Worm (Caenorhabditis elegans) whole organism, L1 larva: Measurements from ENCODE around the gene syf-2.

Experiments used
- C16A3.4 ChIP-seq: fragments of 150-350 bp; optimal IDR thresholded peaks from 2 replicates; lab custom pipeline; 2014; ENCODE audit warnings: missing biosample characterization, missing genetic modification characterization
- F16B12.6 ChIP-seq: fragments of 150-350 bp; optimal IDR thresholded peaks from 2 replicates; lab custom pipeline; 2014; ENCODE audit warnings: missing biosample characterization, missing genetic modification characterization
- Y116A8C.19 ChIP-seq: sonication (generic microtip); optimal IDR thresholded peaks from 2 replicates; lab custom pipeline; 2016; ENCODE audit warnings: missing compliant biosample characterization, missing genetic modification characterization, borderline replicate concordance
- alr-1 ChIP-seq: fragments of 200-800 bp; sonication (Bioruptor generic); optimal IDR thresholded peaks from 2 replicates; lab custom pipeline; 2018; ENCODE audit warnings: borderline replicate concordance, mild to moderate bottlenecking, missing genetic modification characterization, missing compliant biosample characterization
- aly-2 ChIP-seq: fragments of 150-350 bp; optimal IDR thresholded peaks from 2 replicates; lab custom pipeline; 2014; ENCODE audit warnings: missing biosample characterization, missing genetic modification characterization
- blmp-1 ChIP-seq: fragments of 150-350 bp; optimal IDR thresholded peaks from 2 replicates; lab custom pipeline; 2014; ENCODE audit warnings: missing biosample characterization, missing genetic modification characterization
- ceh-63 ChIP-seq: fragments of 200-800 bp; sonication (Bioruptor generic); optimal IDR thresholded peaks from 2 replicates; lab custom pipeline; 2018; ENCODE audit warnings: mild to moderate bottlenecking, missing genetic modification characterization, missing compliant biosample characterization
- ceh-82 ChIP-seq, 3 experiments: fragments of 150-350 bp in 1 of 3; sonication (generic microtip) in 2 of 3; optimal IDR thresholded peaks; 2 replicates each; lab custom pipeline; 2014 to 2017; ENCODE audit warnings: missing biosample characterization in 3 of 3, missing genetic modification characterization in 3 of 3
- dpl-1 ChIP-seq, 3 experiments: fragments of 150-350 bp in 2 of 3; sonication (generic microtip) in 1 of 3; optimal IDR thresholded peaks; 2 replicates each; lab custom pipeline; 2014 to 2017; ENCODE audit warnings: missing biosample characterization in 3 of 3, missing genetic modification characterization in 3 of 3, missing genetic modification reagents in 3 of 3
- efl-1 ChIP-seq, 4 experiments: fragments of 150-350 bp; optimal IDR thresholded peaks in 3 of 4; peaks in 1 of 4; 1 replicate in 1 of 4; 2 replicates in 3 of 4; lab custom pipeline; 2014; ENCODE audit warnings: missing biosample characterization in 2 of 4, missing genetic modification characterization in 2 of 4, missing genetic modification reagents in 2 of 4
- egl-27 ChIP-seq, 2 experiments: fragments of 150-350 bp in 1 of 2; sonication (generic microtip); optimal IDR thresholded peaks; 3 replicates each; lab custom pipeline; 2017 to 2018; ENCODE audit warnings: missing biosample characterization in 2 of 2, missing genetic modification characterization in 2 of 2, missing genetic modification reagents in 2 of 2
- elt-2 ChIP-seq: sonication (generic microtip); optimal IDR thresholded peaks from 2 replicates; lab custom pipeline; 2016; ENCODE audit warnings: missing genetic modification characterization, mild to moderate bottlenecking, inconsistent platforms, missing compliant biosample characterization, missing genetic modification reagents
- elt-3 ChIP-seq, 6 experiments: fragments of 150-350 bp in 1 of 6; sonication (generic microtip); optimal IDR thresholded peaks; 2 replicates each; lab custom pipeline; 2017 to 2018; ENCODE audit warnings: missing biosample characterization in 6 of 6, missing genetic modification characterization in 6 of 6, inconsistent platforms in 1 of 6
- fkh-10 ChIP-seq: sonication (generic microtip); optimal IDR thresholded peaks from 2 replicates; lab custom pipeline; 2017; ENCODE audit warnings: missing biosample characterization, missing genetic modification reagents, missing genetic modification characterization
- fkh-8 ChIP-seq: sonication (generic microtip); optimal IDR thresholded peaks from 2 replicates; lab custom pipeline; 2016; ENCODE audit warnings: mild to moderate bottlenecking, missing genetic modification characterization, missing compliant biosample characterization
- fos-1 ChIP-seq: fragments of 150-350 bp; optimal IDR thresholded peaks from 2 replicates; lab custom pipeline; 2014; ENCODE audit warnings: missing biosample characterization, missing genetic modification characterization
- hlh-17 ChIP-seq: fragments of 200-800 bp; sonication (Bioruptor generic); optimal IDR thresholded peaks from 2 replicates; lab custom pipeline; 2018; ENCODE audit warnings: missing genetic modification characterization, mild to moderate bottlenecking, missing compliant biosample characterization, moderate library complexity, borderline replicate concordance
- hlh-4 ChIP-seq: sonication (generic microtip); optimal IDR thresholded peaks from 2 replicates; lab custom pipeline; 2016; ENCODE audit warnings: mild to moderate bottlenecking, missing genetic modification characterization, missing compliant biosample characterization
- isw-1 ChIP-seq: fragments of 200-800 bp; sonication (Bioruptor generic); IDR thresholded peaks from 2 replicates; pipeline ENCODE4 v1.3.6; 2022; ENCODE audit warnings: missing genetic modification characterization, missing compliant biosample characterization
- jun-1 ChIP-seq: fragments of 150-350 bp; optimal IDR thresholded peaks from 2 replicates; lab custom pipeline; 2014; ENCODE audit warnings: missing biosample characterization, missing genetic modification reagents, missing genetic modification characterization
- lin-14 ChIP-seq: fragments of 200-800 bp; sonication (Bioruptor generic); optimal IDR thresholded peaks from 2 replicates; lab custom pipeline; 2018; ENCODE audit warnings: mild to moderate bottlenecking, missing genetic modification characterization, moderate library complexity, missing compliant biosample characterization
- lin-15B ChIP-seq: fragments of 150-350 bp; sonication (generic microtip); optimal IDR thresholded peaks from 3 replicates; lab custom pipeline; 2014; ENCODE audit warnings: missing biosample characterization, missing genetic modification characterization
- lin-35 ChIP-seq, 2 experiments: fragments of 150-350 bp; optimal IDR thresholded peaks; 2 replicates each; lab custom pipeline; 2014; ENCODE audit warnings: missing biosample characterization in 2 of 2, missing genetic modification characterization in 2 of 2, missing genetic modification reagents in 2 of 2
- lir-3 ChIP-seq: sonication (generic microtip); optimal IDR thresholded peaks from 2 replicates; lab custom pipeline; 2016; ENCODE audit warnings: mild to moderate bottlenecking, missing genetic modification characterization, moderate library complexity, missing compliant biosample characterization; ENCODE audit not compliant: poor library complexity
- lsy-2 ChIP-seq, 2 experiments: fragments of 150-350 bp; optimal IDR thresholded peaks; 2 replicates each; lab custom pipeline; 2014; ENCODE audit warnings: missing biosample characterization in 2 of 2, missing genetic modification characterization in 2 of 2
- mdl-1 ChIP-seq, 2 experiments: fragments of 150-350 bp; optimal IDR thresholded peaks; 2 replicates each; lab custom pipeline; 2014 to 2017; ENCODE audit warnings: missing biosample characterization in 2 of 2, missing genetic modification characterization in 2 of 2, inconsistent platforms in 1 of 2
- mep-1 ChIP-seq: fragments of 150-350 bp; optimal IDR thresholded peaks from 2 replicates; lab custom pipeline; 2014; ENCODE audit warnings: missing biosample characterization, missing genetic modification characterization
- nhr-20 ChIP-seq: sonication (generic microtip); optimal IDR thresholded peaks from 2 replicates; lab custom pipeline; 2016; ENCODE audit warnings: mild to moderate bottlenecking, missing genetic modification characterization, missing compliant biosample characterization
- nhr-71 ChIP-seq: sonication (generic microtip); optimal IDR thresholded peaks from 2 replicates; lab custom pipeline; 2016; ENCODE audit warnings: mild to moderate bottlenecking, missing genetic modification characterization, moderate library complexity, missing compliant biosample characterization
- nhr-77 ChIP-seq: fragments of 150-350 bp; optimal IDR thresholded peaks from 2 replicates; lab custom pipeline; 2014; ENCODE audit warnings: missing biosample characterization, missing genetic modification characterization
- nhr-84 ChIP-seq: sonication (generic microtip); optimal IDR thresholded peaks from 2 replicates; lab custom pipeline; 2017; ENCODE audit warnings: missing biosample characterization, missing genetic modification characterization
- nhr-85 ChIP-seq: sonication (generic microtip); peaks from one replicate; lab custom pipeline; 2016; ENCODE audit warnings: missing genetic modification characterization, inconsistent platforms, missing compliant biosample characterization
- nhr-90 ChIP-seq: sonication (generic microtip); optimal IDR thresholded peaks from 2 replicates; lab custom pipeline; 2016; ENCODE audit warnings: mild to moderate bottlenecking, missing genetic modification characterization, missing compliant biosample characterization; ENCODE audit not compliant: poor library complexity
- skn-1 ChIP-seq: fragments of 150-350 bp; optimal IDR thresholded peaks from 2 replicates; lab custom pipeline; 2014; ENCODE audit warnings: missing biosample characterization, missing genetic modification characterization
- swsn-7 ChIP-seq: sonication (generic microtip); optimal IDR thresholded peaks from 2 replicates; lab custom pipeline; 2016; ENCODE audit warnings: missing genetic modification characterization, missing compliant biosample characterization
- unc-62 ChIP-seq: fragments of 150-350 bp; optimal IDR thresholded peaks from 2 replicates; lab custom pipeline; 2014; ENCODE audit warnings: missing biosample characterization, missing genetic modification reagents, missing genetic modification characterization
- xbp-1 ChIP-seq: sonication (generic microtip); optimal IDR thresholded peaks from 2 replicates; lab custom pipeline; 2016; ENCODE audit warnings: missing genetic modification characterization, missing compliant biosample characterization
- zip-4 ChIP-seq: fragments of 200-800 bp; sonication (Bioruptor generic); optimal IDR thresholded peaks from 2 replicates; lab custom pipeline; 2018; ENCODE audit warnings: mild to moderate bottlenecking, missing genetic modification characterization, moderate library complexity, missing compliant biosample characterization

Gene syf-2

DNA sequence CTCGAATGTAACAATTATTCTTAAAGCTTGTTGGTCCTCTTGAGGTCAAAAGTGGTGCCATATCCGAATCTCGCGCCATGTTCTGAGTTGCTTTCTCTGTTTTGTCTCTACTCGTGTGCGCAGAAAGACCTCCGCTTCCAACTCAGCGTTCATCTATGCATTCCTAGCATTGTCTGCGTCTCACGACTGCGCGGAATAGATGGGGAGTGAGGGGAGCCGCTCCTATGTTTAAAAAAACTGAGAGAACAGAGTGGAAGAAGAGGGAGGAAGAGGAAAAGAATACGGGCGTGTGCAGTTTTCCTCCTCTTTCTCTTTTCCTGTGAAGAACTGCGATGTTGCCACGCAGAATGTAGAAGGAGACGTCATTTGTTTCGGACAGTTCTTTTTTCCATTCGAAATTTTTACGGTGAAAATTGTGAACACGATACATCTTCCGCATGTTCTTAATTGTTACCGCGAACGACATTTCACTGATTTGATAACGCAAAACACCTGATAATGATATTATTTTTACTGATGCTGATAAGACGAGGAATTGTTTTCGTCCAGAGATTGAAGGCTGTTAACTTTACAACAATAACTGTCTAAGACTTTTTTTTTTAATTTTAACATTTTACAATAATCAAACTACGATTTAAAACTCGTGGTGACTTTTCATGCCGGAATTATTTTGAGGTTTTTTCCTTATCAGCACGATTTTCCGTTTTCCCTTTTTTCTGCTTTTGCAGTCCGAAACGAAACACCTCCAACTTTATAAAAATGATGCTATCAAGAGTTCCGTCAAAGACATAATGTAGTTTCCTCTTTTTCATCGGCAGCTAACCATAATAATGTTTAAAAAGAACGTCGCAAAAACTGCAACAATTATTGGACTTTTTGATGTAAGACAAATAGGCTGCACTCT lies 5.0 kb upstream of the syf-2 start (continued):
- TF ChIP-seq nhr-20 (tag; lab: Kevin White, UChicago) (no peak), hlh-17 (GFP tag; lab: Kevin White, UChicago) (no peak), aly-2 (no peak), nhr-85 (tag; lab: Kevin White, UChicago) (peak; percentile 30), nhr-77 (peak; percentile 45), lsy-2 (tag; optimal IDR thresholded peaks at IDR 0.05; lab: Kevin White, UChicago) (peak; percentile 12 to 63), fos-1 (tag; lab: Kevin White, UChicago) (no peak), lin-15B (tag; lab: Kevin White, UChicago) (no peak), ceh-63 (GFP tag; lab: Kevin White, UChicago) (no peak), nhr-84 (tag; lab: Kevin White, UChicago) (no peak), lir-3 (tag; lab: Kevin White, UChicago) (no peak), lin-14 (GFP tag; lab: Kevin White, UChicago) (peak; percentile 95), alr-1 (tag; lab: Kevin White, UChicago) (no peak), blmp-1 (tag; lab: Kevin White, UChicago) (no peak), swsn-7 (tag; lab: Kevin White, UChicago) (peak; percentile 32), F16B12.6 (tag; lab: Kevin White, UChicago) (peak; percentile 23), mep-1 (peak; percentile 82)

DNA sequence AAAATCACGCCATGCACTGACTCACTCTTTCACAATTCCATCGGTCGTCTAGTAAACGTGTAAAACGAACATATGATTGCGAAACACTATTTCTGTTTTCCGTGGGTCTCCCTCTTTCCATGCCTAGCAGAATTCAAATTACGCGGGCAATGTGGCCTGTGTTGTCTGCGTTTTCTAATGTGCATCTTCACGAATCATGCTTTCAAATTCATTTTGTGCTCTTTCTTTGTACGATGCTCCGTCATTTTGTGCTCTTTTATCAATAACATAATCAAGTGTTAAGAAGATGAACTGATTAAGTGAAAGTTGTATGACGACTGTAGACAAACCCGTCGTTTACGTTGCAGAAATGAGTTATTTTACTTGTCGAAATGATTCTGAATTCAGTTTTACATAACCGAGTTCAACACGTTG lies 3.9 kb upstream of the syf-2 start:
- TF ChIP-seq isw-1 (GFP tag; lab: Robert Waterston, UW) (peak; percentile 17; the same call in 1 of the 2 replicates), lsy-2 (tag; optimal IDR thresholded peaks at IDR 0.05; lab: Kevin White, UChicago) (peak in 1 of 2 experiments; percentile 47), fkh-10 (no peak), lin-15B (tag; lab: Kevin White, UChicago) (peak; percentile 26), xbp-1 (tag; lab: Kevin White, UChicago) (peak; percentile 77), C16A3.4 (tag; lab: Kevin White, UChicago) (no peak), unc-62 (no peak), egl-27 (tag; optimal IDR thresholded peaks at IDR 0.05; lab: Kevin White, UChicago) (peak in 1 of 2 experiments; percentile 23), lin-35 (GFP tag; optimal IDR thresholded peaks at IDR 0.05; lab: Kevin White, UChicago) (peak; percentile 60 to 77), mep-1 (peak; percentile 45), nhr-90 (tag; lab: Kevin White, UChicago) (peak; percentile 17), elt-3 (tag; optimal IDR thresholded peaks at IDR 0.05; lab: Kevin White, UChicago) (no peak), ceh-82 (tag; optimal IDR thresholded peaks at IDR 0.05; lab: Kevin White, UChicago) (peak in 1 of 3 experiments; percentile 57), lin-14 (GFP tag; lab: Kevin White, UChicago) (peak; percentile 68), nhr-71 (peak; percentile 43), zip-4 (GFP tag; lab: Kevin White, UChicago) (peak; percentile 5), hlh-4 (tag; lab: Kevin White, UChicago) (no peak), nhr-20 (tag; lab: Kevin White, UChicago) (peak; percentile 16), dpl-1 (GFP tag; optimal IDR thresholded peaks at IDR 0.05; lab: Kevin White, UChicago) (peak; percentile 39 to 66 (median 52)), jun-1 (tag; lab: Kevin White, UChicago) (peak; percentile 10), fkh-8 (tag; lab: Kevin White, UChicago) (peak; percentile 3), skn-1 (tag; lab: Kevin White, UChicago) (peak; percentile 82), mdl-1 (tag; optimal IDR thresholded peaks at IDR 0.05; lab: Kevin White, UChicago) (peak in 1 of 2 experiments; percentile 11), Y116A8C.19 (tag; lab: Kevin White, UChicago) (no peak), elt-2 (tag; lab: Kevin White, UChicago) (peak; percentile 83), swsn-7 (tag; lab: Kevin White, UChicago) (peak; percentile 3), blmp-1 (tag; lab: Kevin White, UChicago) (peak; percentile 53), efl-1 (optimal IDR thresholded peaks at IDR 0.05; lab: Kevin White, UChicago) (peak; percentile 37 to 54), efl-1 (GFP tag; optimal IDR thresholded peaks at IDR 0.05 in 1 of 2; lab: Kevin White, UChicago) (peak; percentile 62 to 92)
